Fruit fly (Drosophila melanogaster) whole organism, adult: Measurements from ENCODE around the gene CG31200.

Source experiments
- CG5204 ChIP-seq: fragments of 200-800 bp; sonication (Bioruptor generic); optimal IDR thresholded peaks from 2 replicates; lab custom pipeline; 2016; ENCODE audit warnings: missing biosample characterization, missing genetic modification characterization
- CG7045 ChIP-seq: fragments of 200-800 bp; sonication (Bioruptor generic); optimal IDR thresholded peaks from 2 replicates; lab custom pipeline; 2017; ENCODE audit warnings: missing biosample characterization, mild to moderate bottlenecking, missing genetic modification characterization
- Clk ChIP-seq: fragments of 200-800 bp; sonication (Bioruptor generic); optimal IDR thresholded peaks from 2 replicates; lab custom pipeline; 2017; ENCODE audit warnings: missing biosample characterization, missing genetic modification characterization
- Crg-1 ChIP-seq: fragments of 200-800 bp; sonication (Bioruptor generic); optimal IDR thresholded peaks from 2 replicates; lab custom pipeline; 2016; ENCODE audit warnings: missing biosample characterization, missing genetic modification characterization
- Hr96 ChIP-seq: fragments of 200-800 bp; sonication (Bioruptor generic); optimal IDR thresholded peaks from 2 replicates; lab custom pipeline; 2016; ENCODE audit warnings: missing biosample characterization, missing genetic modification characterization
- Mnt ChIP-seq: fragments of 200-800 bp; sonication (Bioruptor generic); optimal IDR thresholded peaks from 2 replicates; lab custom pipeline; 2016; ENCODE audit warnings: missing biosample characterization, mild to moderate bottlenecking, missing genetic modification characterization
- bab1 ChIP-seq: fragments of 200-800 bp; sonication (Bioruptor generic); optimal IDR thresholded peaks from 3 replicates; lab custom pipeline; 2019; ENCODE audit warnings: missing biosample characterization, mild to moderate bottlenecking, missing genetic modification characterization, moderate library complexity
- kay ChIP-seq: fragments of 200-800 bp; sonication (Bioruptor generic); peaks from one replicate; lab custom pipeline; 2016; ENCODE audit warnings: missing biosample characterization, missing genetic modification characterization, borderline replicate concordance
- pad ChIP-seq: fragments of 200-800 bp; sonication (Bioruptor generic); optimal IDR thresholded peaks from 3 replicates; lab custom pipeline; 2017; ENCODE audit warnings: missing biosample characterization, missing genetic modification characterization, mild to moderate bottlenecking, moderate library complexity, missing genetic modification reagents

DNA sequence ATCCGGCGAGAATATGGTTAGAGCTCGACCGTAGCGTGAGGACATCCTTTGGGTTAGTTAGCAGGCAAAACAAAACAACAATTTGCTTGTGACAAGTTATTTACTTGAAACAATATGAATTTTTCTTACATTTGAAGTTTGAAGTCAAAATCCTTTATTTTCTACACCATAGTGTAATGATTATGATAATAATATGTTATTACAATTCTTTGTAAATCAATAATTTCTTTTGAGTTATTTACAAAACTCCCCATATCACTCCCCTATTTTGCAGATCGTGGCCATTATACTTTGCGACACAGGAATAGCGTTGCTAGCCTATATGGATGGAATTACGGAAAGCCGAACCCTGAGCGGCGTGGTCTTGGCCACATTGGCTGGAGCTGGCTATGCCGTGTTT lies 3.8 kb upstream of the CG31200 start, which contains the start of gene Prosalpha4T1:
- TF ChIP-seq pad (GFP tag; lab: Kevin White, UChicago): no peak
- TF ChIP-seq kay (GFP tag; lab: Kevin White, UChicago): no peak
- TF ChIP-seq Hr96 (GFP tag; lab: Kevin White, UChicago): no peak
- TF ChIP-seq bab1 (GFP tag; lab: Kevin White, UChicago): no peak
- no peak for TF ChIP-seq CG5204
- TF ChIP-seq Clk (GFP tag; lab: Kevin White, UChicago): no peak
- no peak for TF ChIP-seq Mnt
- TF ChIP-seq CG7045 (GFP tag; lab: Kevin White, UChicago): no peak
- TF ChIP-seq Crg-1: no peak
